Worm (Caenorhabditis elegans): ENCODE data around the gene Y81G3A.1.
"Not testable (repeated sequence)": the region's sequence is repeated elsewhere in the genome, so short reads cannot be mapped to it uniquely, and the experiment has no call there.

Gene Y81G3A.1

ce11 chrII:13078848-13079428, 4.8 kb downstream of the Y81G3A.1 start, which contains the start of gene F42G4.6:
Gene F42G4.6 (plus strand): TSS chrII:13079378.
- no peak for TF ChIP-seq W03F9.2 (tag; optimal IDR thresholded peaks at IDR 0.05)
- TF ChIP-seq dao-5 (tag; optimal IDR thresholded peaks at IDR 0.05), result no peak
- no peak for TF ChIP-seq him-1 (tag; optimal IDR thresholded peaks at IDR 0.05)

- TF ChIP-seq him-1 (tag; optimal IDR thresholded peaks at IDR 0.05) (no peak), W03F9.2 (tag; optimal IDR thresholded peaks at IDR 0.05) (no peak), dao-5 (tag; optimal IDR thresholded peaks at IDR 0.05) (no peak)
Observed at ce11 chrII:13077746-13078145, 6.0 kb downstream of the Y81G3A.1 start.

- TF ChIP-seq dao-5 (tag; optimal IDR thresholded peaks at IDR 0.05) (no peak), W03F9.2 (tag; optimal IDR thresholded peaks at IDR 0.05) (no peak), him-1 (tag; optimal IDR thresholded peaks at IDR 0.05) (no peak)
Observed at ce11 chrII:13076301-13076916, 7.3 kb downstream of the Y81G3A.1 start.

ce11 chrII:13073742-13074141, 10.0 kb downstream of the Y81G3A.1 start:
- TF ChIP-seq W03F9.2 (tag; optimal IDR thresholded peaks at IDR 0.05) (no peak), dao-5 (tag; optimal IDR thresholded peaks at IDR 0.05) (no peak), him-1 (tag; optimal IDR thresholded peaks at IDR 0.05) (no peak)

- TF ChIP-seq W03F9.2 (tag; optimal IDR thresholded peaks at IDR 0.05) (no peak), him-1 (tag; optimal IDR thresholded peaks at IDR 0.05) (no peak), dao-5 (tag; optimal IDR thresholded peaks at IDR 0.05) (no peak)
Observed at ce11 chrII:13073102-13073501, 10.6 kb downstream of the Y81G3A.1 start, which contains the start of gene F42G4.5. Gene F42G4.5 (plus strand): TSS chrII:13073480.

ce11 chrII:13066777-13067290, 16.9 kb downstream of the Y81G3A.1 start:
- TF ChIP-seq W03F9.2 (tag; optimal IDR thresholded peaks at IDR 0.05) (no peak), dao-5 (tag; optimal IDR thresholded peaks at IDR 0.05) (no peak), him-1 (tag; optimal IDR thresholded peaks at IDR 0.05) (no peak)

ce11 chrII:13065251-13065650, 18.5 kb downstream of the Y81G3A.1 start:
- TF ChIP-seq dao-5 (tag; optimal IDR thresholded peaks at IDR 0.05) (no peak), him-1 (tag; optimal IDR thresholded peaks at IDR 0.05) (no peak), W03F9.2 (tag; optimal IDR thresholded peaks at IDR 0.05) (no peak)

- TF ChIP-seq him-1 (tag; optimal IDR thresholded peaks at IDR 0.05), result no peak
Observed at ce11 chrII:13059196-13059595, 24.5 kb downstream of the Y81G3A.1 start.

- TF ChIP-seq W03F9.2 (tag; optimal IDR thresholded peaks at IDR 0.05) (no peak), him-1 (tag; optimal IDR thresholded peaks at IDR 0.05) (no peak), dao-5 (tag; optimal IDR thresholded peaks at IDR 0.05) (no peak)
Observed at ce11 chrII:13056580-13056979, 27.1 kb downstream of the Y81G3A.1 start, which contains the start of gene zyx-1. Gene zyx-1 (plus strand): TSS chrII:13056910.

- no peak for TF ChIP-seq dao-5 (tag; optimal IDR thresholded peaks at IDR 0.05)
- TF ChIP-seq him-1 (tag; optimal IDR thresholded peaks at IDR 0.05), result no peak
- no peak for TF ChIP-seq W03F9.2 (tag; optimal IDR thresholded peaks at IDR 0.05)
Observed at ce11 chrII:13053443-13053842, 30.3 kb downstream of the Y81G3A.1 start.

ce11 chrII:13050050-13050449, 33.7 kb downstream of the Y81G3A.1 start:
- no peak for TF ChIP-seq W03F9.2 (tag; optimal IDR thresholded peaks at IDR 0.05)
- no peak for TF ChIP-seq dao-5 (tag; optimal IDR thresholded peaks at IDR 0.05)
- no peak for TF ChIP-seq him-1 (tag; optimal IDR thresholded peaks at IDR 0.05)

- TF ChIP-seq W03F9.2, him-1, dao-5 (tag; optimal IDR thresholded peaks at IDR 0.05): not testable (repeated sequence)
Observed at ce11 chrII:13047609-13048008, 36.1 kb downstream of the Y81G3A.1 start, which contains the start of gene F42G4.2. Gene F42G4.2 (plus strand): TSS chrII:13047909.

ce11 chrII:13047106-13047505, 36.6 kb downstream of the Y81G3A.1 start, which contains the start of gene F42G4.7:
Gene F42G4.7 (minus strand): TSS chrII:13047290.
- not testable (repeated sequence) for TF ChIP-seq W03F9.2, him-1, dao-5 (tag; optimal IDR thresholded peaks at IDR 0.05)

ce11 chrII:13043433-13044054, 40.2 kb downstream of the Y81G3A.1 start, which contains the start of gene puf-6:
Gene puf-6 (minus strand): TSS chrII:13043445.
- not testable (repeated sequence) for TF ChIP-seq him-1, W03F9.2, dao-5 (tag; optimal IDR thresholded peaks at IDR 0.05)

All from whole organism, L4/young adult.